Worm (Caenorhabditis elegans): ENCODE data around the gene smg-3.

Gene smg-3

ce11 chrIV:6372993-6373392 is at the start of gene smg-3:
TSS of gene smg-3 (minus strand) at chrIV:6373093.
- TF ChIP-seq unc-62 (GFP tag; optimal IDR thresholded peaks at IDR 0.05) = no peak

ce11 chrIV:6421183-6421635 is 48.3 kb upstream of the smg-3 start, which contains the start of gene puf-11:
TSS of gene puf-11 (plus strand) at chrIV:6421585.
- no peak for TF ChIP-seq unc-62 (GFP tag; optimal IDR thresholded peaks at IDR 0.05)

ce11 chrIV:6419031-6419582 is 46.2 kb upstream of the smg-3 start, which contains the start of the genes Y73B6BL.23 and htp-2:
TSS of gene Y73B6BL.23 (minus strand) at chrIV:6419081.
TSS of gene htp-2 (plus strand) at chrIV:6419522.
- TF ChIP-seq unc-62 (GFP tag; optimal IDR thresholded peaks at IDR 0.05) = no peak

- no peak for TF ChIP-seq unc-62 (GFP tag; optimal IDR thresholded peaks at IDR 0.05)
Observed at ce11 chrIV:6417612-6418011, 44.7 kb upstream of the smg-3 start.

ce11 chrIV:6416553-6416952 is 43.7 kb upstream of the smg-3 start, which contains the start of gene Y73B6BL.22:
TSS of gene Y73B6BL.22 (minus strand) at chrIV:6416653.
- no peak for TF ChIP-seq unc-62 (GFP tag; optimal IDR thresholded peaks at IDR 0.05)

ce11 chrIV:6415149-6415548 is 42.3 kb upstream of the smg-3 start, which contains the start of gene exos-2:
TSS of gene exos-2 (plus strand) at chrIV:6415478.
- TF ChIP-seq unc-62 (GFP tag; optimal IDR thresholded peaks at IDR 0.05) = no peak

ce11 chrIV:6413482-6413881 is 40.6 kb upstream of the smg-3 start, which contains the start of gene nlp-71:
TSS of gene nlp-71 (minus strand) at chrIV:6413582.
- no peak for TF ChIP-seq unc-62 (GFP tag; optimal IDR thresholded peaks at IDR 0.05)

- TF ChIP-seq unc-62 (GFP tag; optimal IDR thresholded peaks at IDR 0.05) = no peak
Observed at ce11 chrIV:6404871-6405270, 32.0 kb upstream of the smg-3 start, which contains the start of gene srv-13. TSS of gene srv-13 (plus strand) at chrIV:6405171.

- TF ChIP-seq unc-62 (GFP tag; optimal IDR thresholded peaks at IDR 0.05) = no peak
Observed at ce11 chrIV:6403399-6403798, 30.5 kb upstream of the smg-3 start.

ce11 chrIV:6402386-6402905 is 29.6 kb upstream of the smg-3 start, which contains the start of gene sfrp-1:
TSS of gene sfrp-1 (minus strand) at chrIV:6402436.
- no peak for TF ChIP-seq unc-62 (GFP tag; optimal IDR thresholded peaks at IDR 0.05)

- no peak for TF ChIP-seq unc-62 (GFP tag; optimal IDR thresholded peaks at IDR 0.05)
Observed at ce11 chrIV:6395190-6395589, 22.3 kb upstream of the smg-3 start.

- TF ChIP-seq unc-62 (GFP tag; optimal IDR thresholded peaks at IDR 0.05) = no peak
Observed at ce11 chrIV:6393329-6393728, 20.4 kb upstream of the smg-3 start.

ce11 chrIV:6391566-6391965 is 18.7 kb upstream of the smg-3 start:
- TF ChIP-seq unc-62 (GFP tag; optimal IDR thresholded peaks at IDR 0.05) = no peak

ce11 chrIV:6388550-6388949 is 15.7 kb upstream of the smg-3 start:
- TF ChIP-seq unc-62 (GFP tag; optimal IDR thresholded peaks at IDR 0.05) = no peak

- no peak for TF ChIP-seq unc-62 (GFP tag; optimal IDR thresholded peaks at IDR 0.05)
Observed at ce11 chrIV:6385010-6385409, 12.1 kb upstream of the smg-3 start.

- TF ChIP-seq unc-62 (GFP tag; optimal IDR thresholded peaks at IDR 0.05) = no peak
Observed at ce11 chrIV:6383970-6384369, 11.1 kb upstream of the smg-3 start, which contains the start of gene shl-1. TSS of gene shl-1 (minus strand) at chrIV:6384070.

ce11 chrIV:6378398-6378797 is 5.5 kb upstream of the smg-3 start:
- TF ChIP-seq unc-62 (GFP tag; optimal IDR thresholded peaks at IDR 0.05) = no peak

Measured in whole organism, dauer.